Fruit fly (Drosophila melanogaster) whole organism, embryonic: ENCODE results near the gene Vinc.

Experiments used
- BEAF-32 ChIP-seq: fragments of 200-800 bp; sonication (Bioruptor generic); optimal IDR thresholded peaks from 3 replicates; lab custom pipeline; 2017; ENCODE audit warnings: missing biosample characterization, missing genetic modification characterization, mild to moderate bottlenecking, moderate library complexity, missing genetic modification reagents
- CG10462 ChIP-seq: fragments of 200-800 bp; sonication (Bioruptor generic); optimal IDR thresholded peaks from 2 replicates; lab custom pipeline; 2016; ENCODE audit warnings: missing biosample characterization, missing genetic modification characterization
- CG11085 ChIP-seq: fragments of 200-800 bp; sonication (Bioruptor generic); IDR thresholded peaks from 2 replicates; pipeline ENCODE4 v1.3.6; 2022; ENCODE audit warnings: missing biosample characterization, missing genetic modification characterization
- CG11723 ChIP-seq: fragments of 200-800 bp; sonication (Bioruptor generic); optimal IDR thresholded peaks from 2 replicates; lab custom pipeline; 2017; ENCODE audit warnings: missing biosample characterization, mild to moderate bottlenecking, missing genetic modification characterization
- CG13296 ChIP-seq: fragments of 200-800 bp; sonication (Bioruptor generic); optimal IDR thresholded peaks from 3 replicates; lab custom pipeline; 2018; ENCODE audit warnings: missing biosample characterization, mild to moderate bottlenecking, missing genetic modification characterization
- CG13775 ChIP-seq: fragments of 200-800 bp; sonication (Bioruptor generic); optimal IDR thresholded peaks from 3 replicates; lab custom pipeline; 2017; ENCODE audit warnings: missing biosample characterization, mild to moderate bottlenecking, missing genetic modification characterization
- CG14965 ChIP-seq: fragments of 200-800 bp; sonication (Bioruptor generic); optimal IDR thresholded peaks from 2 replicates; lab custom pipeline; 2016; ENCODE audit warnings: missing biosample characterization, missing genetic modification characterization, borderline replicate concordance
- CG15479 ChIP-seq: fragments of 200-800 bp; sonication (Bioruptor generic); optimal IDR thresholded peaks from 3 replicates; lab custom pipeline; 2019; ENCODE audit warnings: missing biosample characterization, mild to moderate bottlenecking, missing genetic modification characterization, moderate library complexity
- CG16779 ChIP-seq: fragments of 200-800 bp; sonication (Bioruptor generic); IDR thresholded peaks from 2 replicates; pipeline ENCODE4 v1.3.6; 2022; ENCODE audit warnings: missing biosample characterization, missing genetic modification characterization
- CG18262 ChIP-seq: fragments of 200-800 bp; optimal IDR thresholded peaks from 3 replicates; lab custom pipeline; 2019; ENCODE audit warnings: missing biosample characterization, mild to moderate bottlenecking, missing genetic modification characterization, moderate library complexity
- CG34224 ChIP-seq: fragments of 200-800 bp; sonication (Bioruptor generic); IDR thresholded peaks from 3 replicates; pipeline ENCODE4 v1.3.6; 2022; ENCODE audit warnings: missing biosample characterization, missing genetic modification characterization; ENCODE audit not compliant: partially characterized antibody
- CG34422 ChIP-seq: fragments of 200-800 bp; sonication (Bioruptor generic); IDR thresholded peaks from 3 replicates; pipeline ENCODE4 v1.3.6; 2022; ENCODE audit warnings: missing biosample characterization, missing genetic modification characterization
- CG4282 ChIP-seq: fragments of 200-800 bp; sonication (Bioruptor generic); optimal IDR thresholded peaks from 2 replicates; lab custom pipeline; 2016; ENCODE audit warnings: missing biosample characterization, missing genetic modification characterization
- CG6654 ChIP-seq: fragments of 200-800 bp; sonication (Bioruptor generic); optimal IDR thresholded peaks from 2 replicates; lab custom pipeline; 2017; ENCODE audit warnings: missing biosample characterization, mild to moderate bottlenecking, missing genetic modification characterization
- CG6683 ChIP-seq: fragments of 200-800 bp; sonication (Bioruptor generic); optimal IDR thresholded peaks from 2 replicates; lab custom pipeline; 2017; ENCODE audit warnings: missing biosample characterization, mild to moderate bottlenecking, missing genetic modification characterization, missing genetic modification reagents
- CG6689 ChIP-seq: fragments of 200-800 bp; sonication (Bioruptor generic); IDR thresholded peaks from 2 replicates; pipeline ENCODE4 v1.3.6; 2022; ENCODE audit warnings: missing biosample characterization, missing genetic modification characterization
- CG7357 ChIP-seq: fragments of 200-800 bp; sonication (Bioruptor generic); IDR thresholded peaks from 3 replicates; pipeline ENCODE4 v1.3.6; 2022; ENCODE audit warnings: missing biosample characterization, missing genetic modification characterization
- CG8290 ChIP-seq, 3 experiments: fragments of 200-800 bp; sonication (Bioruptor generic); optimal IDR thresholded peaks; 2 replicates each; lab custom pipeline; 2016 to 2019; ENCODE audit warnings: missing biosample characterization in 3 of 3, missing genetic modification characterization in 3 of 3, mild to moderate bottlenecking in 2 of 3, moderate library complexity in 1 of 3
- D ChIP-seq, 2 experiments: fragments of 200-800 bp in 1 of 2; fragments of >200 bp in 1 of 2; sonication (Bioruptor generic) in 1 of 2; optimal IDR thresholded peaks; 2 replicates in 1 of 2; 3 replicates in 1 of 2; lab custom pipeline; 2017; ENCODE audit warnings: mild to moderate bottlenecking in 1 of 2, missing biosample characterization in 1 of 2, missing genetic modification characterization in 1 of 2, missing genetic modification reagents in 1 of 2
- Drgx ChIP-seq: fragments of 200-800 bp; sonication (Bioruptor generic); IDR thresholded peaks from 2 replicates; pipeline ENCODE4 v1.3.6; 2022; ENCODE audit warnings: missing biosample characterization, missing genetic modification characterization
- Eip74EF ChIP-seq, 2 experiments: fragments of 200-800 bp in 1 of 2; fragments of >200 bp in 1 of 2; sonication (Bioruptor generic) in 1 of 2; optimal IDR thresholded peaks; 2 replicates each; lab custom pipeline; 2017 to 2019; ENCODE audit warnings: missing biosample characterization in 2 of 2, missing genetic modification characterization in 2 of 2, mild to moderate bottlenecking in 1 of 2, moderate library complexity in 1 of 2
- Hey ChIP-seq: fragments of 200-800 bp; sonication (Bioruptor generic); optimal IDR thresholded peaks from 3 replicates; lab custom pipeline; 2018; ENCODE audit warnings: missing biosample characterization, mild to moderate bottlenecking, missing genetic modification characterization
- Hr3 ChIP-seq: fragments of 200-800 bp; sonication (Bioruptor generic); optimal IDR thresholded peaks from 3 replicates; lab custom pipeline; 2016; ENCODE audit warnings: missing biosample characterization, missing genetic modification characterization
- Hr78 ChIP-seq, 2 experiments: fragments of 200-800 bp in 1 of 2; fragments of >200 bp in 1 of 2; sonication (Bioruptor generic) in 1 of 2; optimal IDR thresholded peaks; 2 replicates each; lab custom pipeline; 2017 to 2019; ENCODE audit warnings: missing biosample characterization in 2 of 2, missing genetic modification characterization in 2 of 2, mild to moderate bottlenecking in 1 of 2, moderate library complexity in 1 of 2
- Hsf ChIP-seq: fragments of 200-800 bp; sonication (Bioruptor generic); optimal IDR thresholded peaks from 3 replicates; lab custom pipeline; 2016; ENCODE audit warnings: missing biosample characterization, missing genetic modification characterization
- Optix ChIP-seq: fragments of 200-800 bp; sonication (Bioruptor generic); IDR thresholded peaks from 3 replicates; pipeline ENCODE4 v1.3.6; 2022; ENCODE audit warnings: missing biosample characterization, missing genetic modification characterization
- Poxn ChIP-seq: fragments of 200-800 bp; sonication (Bioruptor generic); IDR thresholded peaks from 2 replicates; pipeline ENCODE4 v1.3.6; 2022; ENCODE audit warnings: missing biosample characterization, missing genetic modification characterization
- Six4 ChIP-seq: fragments of 200-800 bp; sonication (Bioruptor generic); optimal IDR thresholded peaks from 2 replicates; lab custom pipeline; 2016; ENCODE audit warnings: missing biosample characterization, missing genetic modification characterization
- al ChIP-seq: fragments of 200-800 bp; sonication (Bioruptor generic); IDR thresholded peaks from 2 replicates; pipeline ENCODE4 v1.3.6; 2022; ENCODE audit warnings: missing biosample characterization, missing genetic modification characterization
- aop ChIP-seq: fragments of 200-800 bp; sonication (Bioruptor generic); IDR thresholded peaks from 2 replicates; pipeline ENCODE4 v1.3.6; 2022; ENCODE audit warnings: missing biosample characterization, missing genetic modification characterization
- chif ChIP-seq, 2 experiments: fragments of 200-800 bp; sonication (Bioruptor generic); optimal IDR thresholded peaks; 3 replicates each; lab custom pipeline; 2016; ENCODE audit warnings: missing biosample characterization in 2 of 2, missing genetic modification characterization in 2 of 2
- crp ChIP-seq, 2 experiments: fragments of 200-800 bp; sonication (Bioruptor generic); optimal IDR thresholded peaks; 2 replicates in 1 of 2; 3 replicates in 1 of 2; lab custom pipeline; 2017; ENCODE audit warnings: missing biosample characterization in 2 of 2, missing genetic modification characterization in 2 of 2, mild to moderate bottlenecking in 1 of 2, moderate library complexity in 1 of 2
- ewg ChIP-seq: fragments of 200-800 bp; sonication (Bioruptor generic); optimal IDR thresholded peaks from 3 replicates; lab custom pipeline; 2017; ENCODE audit warnings: mild to moderate bottlenecking, missing biosample characterization, missing genetic modification reagents, missing genetic modification characterization
- fd64A ChIP-seq: fragments of 200-800 bp; sonication (Bioruptor generic); optimal IDR thresholded peaks from 3 replicates; lab custom pipeline; 2018; ENCODE audit warnings: missing biosample characterization, mild to moderate bottlenecking, missing genetic modification characterization
- gem ChIP-seq: fragments of 200-800 bp; sonication (Bioruptor generic); optimal IDR thresholded peaks from 2 replicates; lab custom pipeline; 2019; ENCODE audit warnings: missing biosample characterization, mild to moderate bottlenecking, missing genetic modification characterization, moderate library complexity
- gro ChIP-seq: fragments of 200-800 bp; sonication (Bioruptor generic); optimal IDR thresholded peaks from 2 replicates; lab custom pipeline; 2016; ENCODE audit warnings: missing biosample characterization, missing genetic modification characterization
- knrl ChIP-seq: fragments of 200-800 bp; sonication (Bioruptor generic); IDR thresholded peaks from 3 replicates; pipeline ENCODE4 v1.3.6; 2022; ENCODE audit warnings: missing biosample characterization, missing genetic modification characterization; ENCODE audit not compliant: partially characterized antibody
- lmd ChIP-seq: fragments of 200-800 bp; sonication (Bioruptor generic); IDR thresholded peaks from 2 replicates; pipeline ENCODE4 v1.3.6; 2022; ENCODE audit warnings: missing biosample characterization, missing genetic modification characterization
- nau ChIP-seq: fragments of 200-800 bp; sonication (Bioruptor generic); optimal IDR thresholded peaks from 3 replicates; lab custom pipeline; 2017; ENCODE audit warnings: missing biosample characterization, mild to moderate bottlenecking, missing genetic modification characterization, missing genetic modification reagents
- nerfin-1 ChIP-seq: fragments of 200-800 bp; sonication (Bioruptor generic); optimal IDR thresholded peaks from 3 replicates; lab custom pipeline; 2019; ENCODE audit warnings: missing biosample characterization, mild to moderate bottlenecking, missing genetic modification characterization, moderate library complexity
- run ChIP-seq: fragments of 200-800 bp; sonication (Bioruptor generic); optimal IDR thresholded peaks from 3 replicates; lab custom pipeline; 2018; ENCODE audit warnings: missing biosample characterization, mild to moderate bottlenecking, missing genetic modification characterization
- sc ChIP-seq, 3 experiments: fragments of >200 bp in 2 of 3; fragments of 200-800 bp in 1 of 3; sonication (Bioruptor generic) in 1 of 3; optimal IDR thresholded peaks; 2 replicates in 2 of 3; 3 replicates in 1 of 3; lab custom pipeline; 2017; ENCODE audit warnings: mild to moderate bottlenecking in 1 of 3, missing biosample characterization in 1 of 3, missing genetic modification characterization in 1 of 3, missing genetic modification reagents in 1 of 3
- scrt ChIP-seq: fragments of 200-800 bp; sonication (Bioruptor generic); optimal IDR thresholded peaks from 2 replicates; lab custom pipeline; 2018; ENCODE audit warnings: missing biosample characterization, mild to moderate bottlenecking, missing genetic modification characterization, moderate library complexity
- sens-2 ChIP-seq: fragments of 200-800 bp; sonication (Bioruptor generic); IDR thresholded peaks from 2 replicates; pipeline ENCODE4 v1.3.6; 2022; ENCODE audit warnings: missing biosample characterization, missing genetic modification characterization
- slou ChIP-seq: fragments of 200-800 bp; sonication (Bioruptor generic); optimal IDR thresholded peaks from 3 replicates; lab custom pipeline; 2016; ENCODE audit warnings: missing biosample characterization, missing genetic modification characterization
- so ChIP-seq: fragments of 200-800 bp; sonication (Bioruptor generic); IDR thresholded peaks from 3 replicates; pipeline ENCODE4 v1.3.6; 2022; ENCODE audit warnings: missing biosample characterization, missing genetic modification characterization
- tio ChIP-seq: fragments of 200-800 bp; sonication (Bioruptor generic); optimal IDR thresholded peaks from 2 replicates; lab custom pipeline; 2017; ENCODE audit warnings: missing biosample characterization, missing genetic modification characterization, inconsistent platforms
- tna ChIP-seq: fragments of 200-800 bp; sonication (Bioruptor generic); IDR thresholded peaks from 2 replicates; pipeline ENCODE4 v1.3.6; 2022; ENCODE audit warnings: missing biosample characterization, missing genetic modification characterization; ENCODE audit not compliant: partially characterized antibody

The Vinc gene

DNA sequence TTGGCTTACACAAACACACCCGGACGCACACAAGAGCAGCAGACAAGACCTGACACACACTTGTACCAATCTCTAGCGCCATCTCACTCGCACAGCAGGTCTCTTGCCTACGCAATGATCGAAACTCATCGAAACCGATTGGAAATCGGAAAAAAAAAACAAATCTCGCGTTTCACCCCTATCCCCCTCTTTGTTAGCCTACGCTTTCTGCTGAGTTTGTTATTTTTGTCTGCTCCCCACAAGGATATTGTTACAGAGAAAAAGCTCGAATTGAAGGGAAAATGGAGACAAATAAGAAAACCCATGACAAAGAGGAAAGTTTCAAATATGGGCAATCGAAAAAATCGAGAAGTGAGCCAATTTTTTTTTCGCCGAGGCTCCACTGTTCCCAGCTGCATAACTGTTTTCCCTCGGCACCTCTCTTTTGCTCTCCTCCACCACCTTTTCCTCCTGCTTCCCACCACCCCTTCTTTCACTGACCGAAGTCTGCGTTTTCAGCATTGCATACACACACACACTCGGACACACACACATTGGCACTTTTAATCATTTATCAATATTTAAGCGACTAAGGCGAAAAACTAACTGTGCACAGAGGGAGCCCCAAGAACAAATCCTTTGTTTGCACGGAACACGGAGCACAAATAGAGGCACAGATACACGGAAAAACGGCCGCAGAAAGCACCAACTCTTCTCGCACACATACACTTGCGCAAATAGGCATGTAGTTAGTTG lies 47.6 kb upstream of the Vinc start (continued):
- TF ChIP-seq CG18262 (tag; lab: Kevin White, UChicago) (no peak), crp (GFP tag; optimal IDR thresholded peaks at IDR 0.05; lab: Kevin White, UChicago) (no peak), CG15479 (GFP tag; lab: Kevin White, UChicago) (no peak), nau (GFP tag; lab: Kevin White, UChicago) (no peak), gro (GFP tag; lab: Kevin White, UChicago) (no peak), CG13296 (GFP tag; lab: Kevin White, UChicago) (no peak), Hr3 (GFP tag; lab: Kevin White, UChicago) (no peak), aop (GFP tag; lab: Robert Waterston, UW) (no peak), Hey (tag; lab: Kevin White, UChicago) (no peak), Optix (GFP tag; lab: Robert Waterston, UW) (no peak), Six4 (GFP tag; lab: Kevin White, UChicago) (no peak), CG8290 (GFP tag; optimal IDR thresholded peaks at IDR 0.05; lab: Kevin White, UChicago) (peak; percentile 12), CG8290 (tag; optimal IDR thresholded peaks at IDR 0.05; lab: Kevin White, UChicago) (peak in 1 of 2 experiments; percentile 42), ewg (no peak), Drgx (peak; percentile 56), CG34224 (GFP tag; lab: Robert Waterston, UW) (no peak), lmd (GFP tag; lab: Robert Waterston, UW) (no peak), CG4282 (GFP tag; lab: Kevin White, UChicago) (no peak), CG11085 (GFP tag; lab: Robert Waterston, UW) (no peak), sens-2 (GFP tag; lab: Robert Waterston, UW) (no peak), run (no peak), CG6689 (GFP tag; lab: Robert Waterston, UW) (no peak), CG10462 (GFP tag; lab: Kevin White, UChicago) (no peak), CG16779 (no peak), al (no peak), knrl (GFP tag; lab: Robert Waterston, UW) (no peak), fd64A (GFP tag; lab: Kevin White, UChicago) (no peak), CG14965 (GFP tag; lab: Kevin White, UChicago) (no peak), Hr78 (GFP tag; optimal IDR thresholded peaks at IDR 0.05; lab: Kevin White, UChicago) (no peak), CG6683 (GFP tag; lab: Kevin White, UChicago) (no peak), tio (GFP tag; lab: Kevin White, UChicago) (no peak), slou (GFP tag; lab: Kevin White, UChicago) (no peak), CG6654 (GFP tag; lab: Kevin White, UChicago) (no peak), scrt (GFP tag; lab: Kevin White, UChicago) (no peak), so (GFP tag; lab: Robert Waterston, UW) (no peak), CG34422 (0 out of 3 replicates have a peak, but pooled peaks have one; percentile 17), CG11723 (GFP tag; lab: Kevin White, UChicago) (no peak), D (optimal IDR thresholded peaks at IDR 0.05; lab: Kevin White, UChicago) (no peak), D (GFP tag; optimal IDR thresholded peaks at IDR 0.05; lab: Kevin White, UChicago) (peak; percentile 32), CG13775 (no peak)

DNA sequence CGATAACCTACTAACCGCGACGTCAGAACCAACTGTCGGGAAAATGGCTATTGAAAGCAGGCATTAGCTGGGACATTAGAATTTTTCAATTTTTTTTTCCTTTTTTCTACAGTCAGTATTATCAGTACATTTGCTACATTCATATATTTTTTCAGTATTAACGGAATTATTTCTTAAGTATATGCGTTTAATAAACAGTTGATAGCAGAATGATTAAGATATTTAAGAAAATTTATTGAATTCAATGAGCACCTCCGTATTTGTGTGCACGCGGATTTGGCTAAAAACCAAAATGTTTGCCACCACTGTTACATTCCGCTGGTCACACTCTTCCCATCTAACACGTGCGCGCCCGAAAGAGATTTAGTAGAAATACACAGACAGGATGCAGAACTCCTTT lies 40.1 kb upstream of the Vinc start, which contains the start of the genes temp and CG3071:
Gene temp, minus strand, starts transcription at position 5 of the 400 bp plus-strand sequence.
Gene CG3071, plus strand, starts transcription at position 327 of the 400 bp plus-strand sequence.
- TF ChIP-seq BEAF-32 (GFP tag; lab: Kevin White, UChicago), result peak; percentile 58
- no peak for TF ChIP-seq sc (optimal IDR thresholded peaks at IDR 0.05; lab: Kevin White, UChicago)
- TF ChIP-seq sc (GFP tag; optimal IDR thresholded peaks at IDR 0.05; lab: Kevin White, UChicago), result no peak
- TF ChIP-seq Poxn (GFP tag; lab: Robert Waterston, UW), result no peak
- no peak for TF ChIP-seq Eip74EF (GFP tag; optimal IDR thresholded peaks at IDR 0.05; lab: Kevin White, UChicago)
- peak; percentile 27 to 50 for TF ChIP-seq chif (GFP tag; optimal IDR thresholded peaks at IDR 0.05; lab: Kevin White, UChicago)
- peak; percentile 25; the same call in 1 of the 3 replicates for TF ChIP-seq CG7357 (GFP tag; lab: Robert Waterston, UW)
- TF ChIP-seq slou (GFP tag; lab: Kevin White, UChicago), result peak; percentile 48
- peak; percentile 76 for TF ChIP-seq Hsf (GFP tag; lab: Kevin White, UChicago)
- peak; percentile 56 for TF ChIP-seq nerfin-1 (tag; lab: Kevin White, UChicago)
- TF ChIP-seq tna (GFP tag; lab: Robert Waterston, UW), result no peak
- peak; percentile 78 for TF ChIP-seq gem
